Fruit fly (Drosophila melanogaster) whole organism, pupa: Measurements from ENCODE around the gene dgrn.

ENCODE experiments used
- CG10348 ChIP-seq: fragments of 200-800 bp; sonication (Bioruptor generic); IDR thresholded peaks from 2 replicates; pipeline ENCODE4 v1.3.6; 2022; ENCODE audit warnings: missing biosample characterization, missing genetic modification characterization
- CG12605 ChIP-seq: fragments of 200-800 bp; sonication (Bioruptor generic); IDR thresholded peaks from 2 replicates; pipeline ENCODE4 v1.3.6; 2022; ENCODE audit warnings: missing biosample characterization, missing genetic modification characterization
- CG13204 ChIP-seq: fragments of 200-800 bp; sonication (Bioruptor generic); optimal IDR thresholded peaks from 2 replicates; lab custom pipeline; 2018; ENCODE audit warnings: missing biosample characterization, mild to moderate bottlenecking, missing genetic modification characterization, moderate library complexity
- CG14655 ChIP-seq: fragments of 200-800 bp; sonication (Bioruptor generic); optimal IDR thresholded peaks from 3 replicates; lab custom pipeline; 2017; ENCODE audit warnings: mild to moderate bottlenecking, missing biosample characterization, missing genetic modification reagents, missing genetic modification characterization
- CG15710 ChIP-seq: fragments of 200-800 bp; sonication (Bioruptor generic); optimal IDR thresholded peaks from 2 replicates; lab custom pipeline; 2018; ENCODE audit warnings: missing biosample characterization, mild to moderate bottlenecking, missing genetic modification characterization, moderate library complexity
- CG17806 ChIP-seq: fragments of 200-800 bp; sonication (Bioruptor generic); optimal IDR thresholded peaks from 2 replicates; lab custom pipeline; 2018; ENCODE audit warnings: missing biosample characterization, mild to moderate bottlenecking, missing genetic modification characterization, moderate library complexity
- CG32121 ChIP-seq: fragments of 200-800 bp; sonication (Bioruptor generic); IDR thresholded peaks from 2 replicates; pipeline ENCODE4 v1.3.6; 2022; ENCODE audit warnings: missing biosample characterization, missing genetic modification characterization
- CG34367 ChIP-seq: fragments of 200-800 bp; sonication (Bioruptor generic); optimal IDR thresholded peaks from 2 replicates; lab custom pipeline; 2018; ENCODE audit warnings: missing biosample characterization, mild to moderate bottlenecking, missing genetic modification characterization
- CG4496 ChIP-seq: fragments of 200-800 bp; sonication (Bioruptor generic); IDR thresholded peaks from 3 replicates; pipeline ENCODE4 v1.3.6; 2022; ENCODE audit warnings: missing biosample characterization, missing genetic modification characterization
- CG8159 ChIP-seq: fragments of 200-800 bp; sonication (Bioruptor generic); optimal IDR thresholded peaks from 3 replicates; lab custom pipeline; 2018; ENCODE audit warnings: missing biosample characterization, mild to moderate bottlenecking, missing genetic modification characterization, moderate library complexity
- CG8301 ChIP-seq: fragments of 200-800 bp; sonication (Bioruptor generic); optimal IDR thresholded peaks from 2 replicates; lab custom pipeline; 2018; ENCODE audit warnings: missing biosample characterization, mild to moderate bottlenecking, missing genetic modification characterization
- CG9948 ChIP-seq: fragments of 200-800 bp; sonication (Bioruptor generic); optimal IDR thresholded peaks from 2 replicates; lab custom pipeline; 2018; ENCODE audit warnings: missing biosample characterization, mild to moderate bottlenecking, missing genetic modification characterization, moderate library complexity
- D1 ChIP-seq: fragments of 200-800 bp; sonication (Bioruptor generic); optimal IDR thresholded peaks from 2 replicates; lab custom pipeline; 2018; ENCODE audit warnings: missing biosample characterization, mild to moderate bottlenecking, missing genetic modification characterization, moderate library complexity
- EcR ChIP-seq: fragments of 200-800 bp; sonication (Bioruptor generic); optimal IDR thresholded peaks from 3 replicates; lab custom pipeline; 2019; ENCODE audit warnings: missing biosample characterization, missing genetic modification characterization, mild to moderate bottlenecking, moderate library complexity, missing genetic modification reagents
- Ets98B ChIP-seq: fragments of 200-800 bp; sonication (Bioruptor generic); IDR thresholded peaks from 2 replicates; pipeline ENCODE4 v1.3.6; 2022; ENCODE audit warnings: missing biosample characterization, missing genetic modification characterization
- Pif1A ChIP-seq: fragments of 200-800 bp; sonication (Bioruptor generic); optimal IDR thresholded peaks from 3 replicates; lab custom pipeline; 2016; ENCODE audit warnings: missing biosample characterization, missing genetic modification characterization
- Pif1B ChIP-seq: fragments of 200-800 bp; sonication (Bioruptor generic); optimal IDR thresholded peaks from 3 replicates; lab custom pipeline; 2016; ENCODE audit warnings: missing biosample characterization, missing genetic modification characterization
- Snoo ChIP-seq: fragments of 200-800 bp; sonication (Bioruptor generic); optimal IDR thresholded peaks from 3 replicates; lab custom pipeline; 2017; ENCODE audit warnings: missing biosample characterization, mild to moderate bottlenecking, missing genetic modification characterization, inconsistent platforms
- fd96Ca ChIP-seq: fragments of 200-800 bp; sonication (Bioruptor generic); IDR thresholded peaks from 3 replicates; pipeline ENCODE4 v1.3.6; 2022; ENCODE audit warnings: missing biosample characterization, missing genetic modification characterization
- gl ChIP-seq: fragments of 200-800 bp; sonication (Bioruptor generic); optimal IDR thresholded peaks from 2 replicates; lab custom pipeline; 2018; ENCODE audit warnings: missing biosample characterization, mild to moderate bottlenecking, missing genetic modification characterization
- rn ChIP-seq: fragments of 200-800 bp; sonication (Bioruptor generic); IDR thresholded peaks from 2 replicates; pipeline ENCODE4 v1.3.6; 2022; ENCODE audit warnings: missing biosample characterization, missing genetic modification characterization

The dgrn gene

DNA sequence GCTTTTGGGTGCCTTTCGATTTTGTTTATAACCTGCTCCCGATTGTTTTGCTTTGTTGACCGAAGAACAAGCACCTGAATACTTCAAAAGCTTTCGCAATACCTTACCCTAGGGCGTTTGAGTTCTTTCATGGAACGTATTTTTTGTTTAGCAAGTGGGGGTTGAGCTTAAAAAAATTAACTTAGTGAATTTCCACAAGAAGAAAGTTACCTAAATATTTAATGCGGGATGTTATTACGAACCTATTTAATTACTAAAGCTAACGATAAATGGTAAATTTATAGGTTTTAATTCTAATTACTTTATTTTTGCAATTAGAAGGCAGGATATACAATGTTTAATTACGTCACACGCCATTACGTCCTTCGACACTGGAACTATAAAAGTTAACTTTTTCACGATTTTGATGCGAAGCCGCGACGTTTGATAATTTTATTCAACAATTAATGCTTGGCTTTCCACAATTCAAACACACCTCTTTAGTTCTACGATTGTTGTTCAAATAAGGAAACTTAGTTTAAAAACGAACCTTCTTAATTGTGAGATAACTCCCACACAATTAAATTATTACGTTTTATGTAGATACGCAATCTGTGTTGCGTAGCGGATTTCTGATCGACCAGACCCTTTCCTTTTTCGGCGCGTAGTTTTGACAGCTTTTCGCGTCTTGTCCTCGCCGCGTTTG is 36.9 kb downstream of the dgrn start:
- no peak for TF ChIP-seq D1 (tag; lab: Kevin White, UChicago)
- no peak for TF ChIP-seq rn (GFP tag; lab: Robert Waterston, UW)
- TF ChIP-seq CG4496 (GFP tag; lab: Robert Waterston, UW) = peak; percentile 21; the same call in 1 of the 3 replicates
- no peak for TF ChIP-seq CG15710
- TF ChIP-seq Pif1B (GFP tag; lab: Kevin White, UChicago) = peak; percentile 26
- no peak for TF ChIP-seq CG12605 (GFP tag; lab: Robert Waterston, UW)
- TF ChIP-seq CG8301 (tag; lab: Kevin White, UChicago) = peak; percentile 43
- peak; percentile 43 for TF ChIP-seq CG32121
- no peak for TF ChIP-seq Snoo (tag; lab: Kevin White, UChicago)
- peak; percentile 33 for TF ChIP-seq Ets98B (GFP tag; lab: Robert Waterston, UW)
- peak; percentile 12 for TF ChIP-seq CG17806
- no peak for TF ChIP-seq CG34367 (tag; lab: Kevin White, UChicago)
- TF ChIP-seq CG13204 (GFP tag; lab: Kevin White, UChicago) = no peak
- no peak for TF ChIP-seq EcR (GFP tag; lab: Kevin White, UChicago)
- TF ChIP-seq fd96Ca = peak; percentile 59; the same call in 1 of the 3 replicates
- TF ChIP-seq Pif1A (GFP tag; lab: Kevin White, UChicago) = peak; percentile 24
- TF ChIP-seq gl = no peak
- peak; percentile 14 for TF ChIP-seq CG9948 (tag; lab: Kevin White, UChicago)
- peak; percentile 35 for TF ChIP-seq CG8159 (tag; lab: Kevin White, UChicago)
- peak; percentile 67 for TF ChIP-seq CG14655 (GFP tag; lab: Kevin White, UChicago)

DNA sequence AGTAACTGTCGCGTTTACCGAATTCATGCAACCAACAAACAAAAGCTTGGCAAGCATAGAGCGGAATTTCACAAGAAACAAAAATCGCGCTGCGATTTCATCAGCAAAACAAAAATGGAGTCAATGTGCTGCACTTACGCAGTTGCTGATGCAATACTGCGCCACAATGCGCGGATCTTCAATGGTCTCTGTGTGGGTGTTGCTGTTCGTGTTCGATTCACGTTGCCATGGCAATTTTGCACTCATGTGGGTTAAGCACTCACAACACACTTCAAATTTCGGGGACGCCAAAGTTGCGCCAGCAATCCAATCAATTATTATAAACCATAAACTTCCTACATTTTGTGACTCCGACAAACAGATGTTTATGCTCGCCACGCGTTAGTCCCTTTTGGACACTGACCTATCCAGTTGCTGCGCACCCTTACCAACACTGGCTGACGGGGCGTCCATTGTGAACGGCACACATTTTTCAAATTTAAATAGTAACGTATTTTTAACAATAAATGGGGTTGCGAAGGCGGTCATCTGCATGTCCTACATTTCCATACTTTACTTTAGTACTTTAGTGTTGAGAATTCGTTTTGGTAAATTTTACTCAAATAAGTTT is 37.7 kb downstream of the dgrn start, which contains the start of gene CG2017:
CG2017 (minus strand) TSS at position 374 of the 610 bp plus-strand sequence.
- TF ChIP-seq CG8301 (tag; lab: Kevin White, UChicago) (no peak), EcR (GFP tag; lab: Kevin White, UChicago) (peak; percentile 89), fd96Ca (no peak; the same call in 2 of the 3 replicates), Ets98B (GFP tag; lab: Robert Waterston, UW) (no peak), CG14655 (GFP tag; lab: Kevin White, UChicago) (no peak), rn (GFP tag; lab: Robert Waterston, UW) (no peak), CG10348 (GFP tag; lab: Robert Waterston, UW) (no peak), gl (no peak), D1 (tag; lab: Kevin White, UChicago) (peak; percentile 31), CG8159 (tag; lab: Kevin White, UChicago) (no peak), CG34367 (tag; lab: Kevin White, UChicago) (no peak), Pif1A (GFP tag; lab: Kevin White, UChicago) (no peak), CG13204 (GFP tag; lab: Kevin White, UChicago) (no peak), CG32121 (peak; percentile 10; the same call in 1 of the 2 replicates), Pif1B (GFP tag; lab: Kevin White, UChicago) (no peak), CG12605 (GFP tag; lab: Robert Waterston, UW) (no peak), CG9948 (tag; lab: Kevin White, UChicago) (no peak), CG15710 (peak; percentile 10), CG17806 (no peak), CG4496 (GFP tag; lab: Robert Waterston, UW) (peak; percentile 60; the same call in 2 of the 3 replicates), Snoo (tag; lab: Kevin White, UChicago) (no peak)

DNA sequence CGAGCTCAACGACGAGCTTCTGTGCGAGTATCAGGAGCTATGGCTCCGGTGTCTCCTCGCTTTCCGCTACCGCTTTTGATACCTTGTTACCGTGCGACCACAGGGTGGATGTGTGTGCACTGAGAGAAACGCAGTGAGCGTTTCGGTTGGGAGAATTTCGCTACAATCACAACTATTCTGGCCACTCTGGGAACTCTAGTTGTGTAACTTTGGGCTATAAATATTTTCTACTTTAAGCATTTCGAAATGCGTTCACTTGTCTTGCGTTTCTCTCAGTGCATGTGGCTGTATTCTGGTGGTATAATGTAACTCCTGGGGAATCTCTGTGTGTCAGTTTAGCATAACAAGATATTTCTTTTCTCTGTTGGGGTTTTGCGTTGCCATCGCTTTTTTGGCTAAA is 47.0 kb downstream of the dgrn start:
- no peak for TF ChIP-seq CG34367 (tag; lab: Kevin White, UChicago)
- TF ChIP-seq EcR (GFP tag; lab: Kevin White, UChicago) = no peak
- TF ChIP-seq CG17806 = no peak
- no peak for TF ChIP-seq Ets98B (GFP tag; lab: Robert Waterston, UW)
- TF ChIP-seq CG13204 (GFP tag; lab: Kevin White, UChicago) = no peak
- TF ChIP-seq CG14655 (GFP tag; lab: Kevin White, UChicago) = peak; percentile 27
- TF ChIP-seq Snoo (tag; lab: Kevin White, UChicago) = no peak
- TF ChIP-seq CG15710 = no peak
- TF ChIP-seq CG9948 (tag; lab: Kevin White, UChicago) = no peak
- no peak for TF ChIP-seq CG12605 (GFP tag; lab: Robert Waterston, UW)
- TF ChIP-seq CG8159 (tag; lab: Kevin White, UChicago) = peak; percentile 33
